Worm (Caenorhabditis elegans): ENCODE measurements around the gene Y43F4A.1.

DNA sequence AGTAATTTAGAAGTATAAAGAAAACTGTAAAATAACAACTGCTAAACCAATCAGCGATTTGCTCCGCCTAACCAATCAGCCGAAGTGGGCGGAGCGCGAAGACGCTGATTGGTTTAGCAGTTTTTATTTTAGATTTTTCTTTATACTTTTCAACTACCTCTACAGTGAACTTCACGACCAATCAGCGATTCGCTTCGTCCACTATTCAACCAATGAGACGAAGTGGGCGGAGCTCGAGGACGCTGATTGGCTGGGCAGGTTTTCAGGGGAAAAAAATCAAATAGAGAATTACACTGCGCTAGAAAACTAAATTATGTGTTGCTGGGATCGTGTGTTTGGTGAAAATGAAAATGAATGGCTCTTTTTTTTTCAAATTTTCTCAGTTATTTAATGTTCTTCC lies 21.0 kb upstream of the Y43F4A.1 start:
- TF ChIP-seq ztf-11 (tag; optimal IDR thresholded peaks at IDR 0.05), result no peak
- no peak for TF ChIP-seq nhr-237 (tag; optimal IDR thresholded peaks at IDR 0.05)
- no peak for TF ChIP-seq lsy-2 (tag; optimal IDR thresholded peaks at IDR 0.05)
- TF ChIP-seq mep-1 (tag; optimal IDR thresholded peaks at IDR 0.05), result no peak
